Fruit fly (Drosophila melanogaster): ENCODE data around the gene nullo.

Gene nullo

DNA sequence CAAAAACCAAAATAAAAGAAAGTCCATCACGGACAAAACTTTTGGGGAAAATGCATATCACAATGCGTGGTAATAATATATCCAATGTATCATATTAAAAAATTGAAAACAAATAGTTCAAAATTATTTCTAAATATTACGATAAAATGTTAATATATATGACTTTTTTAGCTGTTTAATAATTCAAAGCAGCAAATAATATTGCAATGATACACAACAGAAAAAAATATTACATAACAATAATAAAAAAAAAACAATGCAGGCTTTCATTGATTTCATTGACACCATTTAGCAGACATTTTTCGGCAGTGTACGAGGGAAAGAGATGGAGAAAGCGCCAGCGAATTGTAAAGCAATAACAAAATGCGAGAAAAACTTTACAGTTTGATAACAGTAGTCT, 45.6 kb downstream of the nullo start (continued):
- no peak for TF ChIP-seq Hr38 (GFP tag; optimal IDR thresholded peaks at IDR 0.05)
- no peak for TF ChIP-seq CG6276 (GFP tag; optimal IDR thresholded peaks at IDR 0.05)
- no peak for TF ChIP-seq CG8632 (GFP tag; optimal IDR thresholded peaks at IDR 0.05)
- TF ChIP-seq Sox15 (GFP tag; optimal IDR thresholded peaks at IDR 0.05) = no peak
- TF ChIP-seq Met (GFP tag; optimal IDR thresholded peaks at IDR 0.05) = no peak
- TF ChIP-seq achi (GFP tag; optimal IDR thresholded peaks at IDR 0.05) = no peak
- no peak for TF ChIP-seq Sox14 (GFP tag; optimal IDR thresholded peaks at IDR 0.05)
- TF ChIP-seq salr (GFP tag; optimal IDR thresholded peaks at IDR 0.05) = no peak
- TF ChIP-seq CG1621 (tag; optimal IDR thresholded peaks at IDR 0.05) = no peak
- no peak for TF ChIP-seq fd59A (GFP tag; optimal IDR thresholded peaks at IDR 0.05)
- TF ChIP-seq CG11294 (GFP tag; IDR thresholded peaks at IDR 0.05) = no peak
- TF ChIP-seq Hr4 (GFP tag; optimal IDR thresholded peaks at IDR 0.05) = peak; percentile 63

DNA sequence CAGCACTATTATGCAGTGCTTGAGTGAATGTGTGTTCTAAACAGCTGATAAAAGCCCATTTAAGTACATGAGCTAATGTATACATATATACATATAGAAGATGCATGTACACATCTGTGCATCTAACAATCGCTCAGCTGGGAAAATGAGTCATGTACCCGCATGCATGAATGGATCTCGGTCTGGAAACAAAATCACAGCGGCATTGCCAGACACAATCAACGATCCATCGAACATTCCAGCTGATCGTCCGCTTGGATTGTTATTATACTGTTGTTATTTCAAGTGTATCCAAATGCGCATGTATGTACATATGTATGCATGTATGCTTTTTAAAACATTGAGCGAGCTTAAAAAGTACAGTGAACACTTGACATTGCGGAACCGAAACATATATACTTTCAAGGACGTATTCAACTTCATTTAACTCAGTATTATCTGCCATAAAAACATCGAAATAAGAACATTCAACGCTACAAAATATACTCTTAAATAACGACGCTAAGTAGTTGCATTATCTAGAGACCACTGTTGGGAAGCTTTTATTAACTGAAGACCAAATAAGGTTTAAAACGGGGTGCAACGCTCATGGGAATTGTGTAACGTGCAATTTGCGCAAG, 46.1 kb downstream of the nullo start:
- TF ChIP-seq CG8119 (GFP tag; IDR thresholded peaks at IDR 0.05) = peak; percentile 83
- TF ChIP-seq Sox15 (GFP tag; optimal IDR thresholded peaks at IDR 0.05) = peak; percentile 73
- TF ChIP-seq CG31627 (GFP tag; optimal IDR thresholded peaks at IDR 0.05) = peak; percentile 92
- peak; percentile 67 for TF ChIP-seq dsx (GFP tag; optimal IDR thresholded peaks at IDR 0.05; ENCODE audit: poor library complexity, severe bottlenecking)
- peak; percentile 49 to 62 for TF ChIP-seq salr (GFP tag; optimal IDR thresholded peaks at IDR 0.05)
- TF ChIP-seq pdm3 (GFP tag; optimal IDR thresholded peaks at IDR 0.05) = peak; percentile 90
- peak; percentile 84 for TF ChIP-seq Sox14 (GFP tag; optimal IDR thresholded peaks at IDR 0.05)
- TF ChIP-seq topi (GFP tag; optimal IDR thresholded peaks at IDR 0.05) = peak; percentile 90
- peak; percentile 95 for TF ChIP-seq Eip78C (GFP tag)
- peak; percentile 79 for TF ChIP-seq CG11902 (GFP tag; optimal IDR thresholded peaks at IDR 0.05)
- peak; percentile 92 for TF ChIP-seq eg (GFP tag; IDR thresholded peaks at IDR 0.05)
- TF ChIP-seq Met (GFP tag; optimal IDR thresholded peaks at IDR 0.05) = peak; percentile 91
- peak; percentile 85 for TF ChIP-seq OdsH (GFP tag; optimal IDR thresholded peaks at IDR 0.05)
- TF ChIP-seq CG6163 (GFP tag; IDR thresholded peaks at IDR 0.05) = peak; percentile 93
- peak; percentile 71 for TF ChIP-seq CG16779 (tag; optimal IDR thresholded peaks at IDR 0.05)
- TF ChIP-seq CG6854 (GFP tag; optimal IDR thresholded peaks at IDR 0.05) = peak; percentile 75
- peak; percentile 68 for TF ChIP-seq CG10631 (GFP tag; optimal IDR thresholded peaks at IDR 0.05)
- TF ChIP-seq Hr38 (GFP tag; optimal IDR thresholded peaks at IDR 0.05) = peak; percentile 57
- peak; percentile 31 for TF ChIP-seq spab (GFP tag; optimal IDR thresholded peaks at IDR 0.05)
- peak; percentile 56 to 78 for TF ChIP-seq ss (GFP tag; optimal IDR thresholded peaks at IDR 0.05)
- peak; percentile 78 for TF ChIP-seq CG10669 (GFP tag; optimal IDR thresholded peaks at IDR 0.05)
- peak; percentile 91 for TF ChIP-seq cyc (GFP tag; optimal IDR thresholded peaks at IDR 0.05)
- peak; percentile 70 for TF ChIP-seq CG4318 (GFP tag; optimal IDR thresholded peaks at IDR 0.05)
- peak; percentile 75 for TF ChIP-seq Gug (GFP tag; IDR thresholded peaks at IDR 0.05)
- peak; percentile 76 for TF ChIP-seq CG3032 (tag; optimal IDR thresholded peaks at IDR 0.05)
- peak; percentile 89 for TF ChIP-seq Sox102F (GFP tag; optimal IDR thresholded peaks at IDR 0.05)
- TF ChIP-seq net (GFP tag; optimal IDR thresholded peaks at IDR 0.05) = peak; percentile 75
- peak; percentile 82 for TF ChIP-seq CG3919 (GFP tag; optimal IDR thresholded peaks at IDR 0.05)
- TF ChIP-seq esn (GFP tag; optimal IDR thresholded peaks at IDR 0.05) = peak; percentile 91
- TF ChIP-seq vri (GFP tag; optimal IDR thresholded peaks at IDR 0.05) = peak; percentile 74
- peak; percentile 88 for TF ChIP-seq Hr4 (GFP tag; optimal IDR thresholded peaks at IDR 0.05)
- peak; percentile 35 for TF ChIP-seq fd85E (GFP tag; optimal IDR thresholded peaks at IDR 0.05)
- peak; percentile 83 for TF ChIP-seq CG7368 (GFP tag; optimal IDR thresholded peaks at IDR 0.05)
- TF ChIP-seq Smox (GFP tag; optimal IDR thresholded peaks at IDR 0.05) = peak; percentile 88
- peak; percentile 70 for TF ChIP-seq dac (GFP tag; optimal IDR thresholded peaks at IDR 0.05)
- TF ChIP-seq fkh (GFP tag; optimal IDR thresholded peaks at IDR 0.05) = peak; percentile 52
- TF ChIP-seq Eip93F (GFP tag; optimal IDR thresholded peaks at IDR 0.05) = peak; percentile 80
- peak; percentile 60 for TF ChIP-seq fd59A (GFP tag; optimal IDR thresholded peaks at IDR 0.05)
- TF ChIP-seq CG11762 (GFP tag; optimal IDR thresholded peaks at IDR 0.05; ENCODE audit: insufficient read depth) = peak; percentile 77
- peak; percentile 82 for TF ChIP-seq acj6 (GFP tag; optimal IDR thresholded peaks at IDR 0.05)
- TF ChIP-seq CG8632 (GFP tag; optimal IDR thresholded peaks at IDR 0.05) = peak; percentile 78
- TF ChIP-seq Hr39 (GFP tag; optimal IDR thresholded peaks at IDR 0.05) = peak; percentile 93
- TF ChIP-seq CG6276 (GFP tag; optimal IDR thresholded peaks at IDR 0.05) = peak; percentile 79
- TF ChIP-seq CG6808 (GFP tag; optimal IDR thresholded peaks at IDR 0.05) = peak; percentile 74
